Fruit fly (Drosophila melanogaster) whole organism: ENCODE data around the gene CG34323.

Experiments used
- CG8478 ChIP-seq: fragments of >200 bp; optimal IDR thresholded peaks from 2 replicates; lab custom pipeline; 2018; ENCODE audit warnings: inconsistent platforms
- EcR ChIP-seq, 2 experiments: fragments of >200 bp; optimal IDR thresholded peaks; 2 replicates each; lab custom pipeline; 2017; ENCODE audit warnings: missing biosample characterization in 2 of 2, missing genetic modification characterization in 2 of 2, missing genetic modification reagents in 2 of 2
- psq ChIP-seq: fragments of >200 bp; optimal IDR thresholded peaks from 2 replicates; lab custom pipeline; 2017
- usp ChIP-seq: fragments of >200 bp; optimal IDR thresholded peaks from 2 replicates; lab custom pipeline; 2017; ENCODE audit warnings: missing biosample characterization, missing genetic modification characterization, mixed read lengths

- TF ChIP-seq psq (no peak), usp (GFP tag; lab: Kevin White, UChicago) (no peak), CG8478 (lab: Kevin White, UChicago) (no peak), EcR (GFP tag; optimal IDR thresholded peaks at IDR 0.05; lab: Kevin White, UChicago) (no peak)
These were observed 2.5 kb downstream of the CG34323 start, which contains the start of gene moon for dm6 chrX:12072718-12073117.
